Fruit fly (Drosophila melanogaster) whole organism, wandering third instar larva: ENCODE data around the gene Sdic3.

Source experiments
- Abd-B ChIP-seq: fragments of >200 bp; optimal IDR thresholded peaks from 2 replicates; lab custom pipeline; 2017; ENCODE audit warnings: missing biosample characterization, missing genetic modification characterization
- Dif ChIP-seq: fragments of 200-275, 200-300 bp; sonication (Bioruptor generic); optimal IDR thresholded peaks from 2 replicates; lab custom pipeline; 2018; ENCODE audit warnings: missing biosample characterization, missing genetic modification characterization; ENCODE audit not compliant: partially characterized antibody
- GATAd ChIP-seq: sonication (Bioruptor generic); optimal IDR thresholded peaks from 2 replicates; lab custom pipeline; 2016; ENCODE audit warnings: missing biosample characterization, missing genetic modification characterization
- HLH106 ChIP-seq: fragments of 200-800 bp; optimal IDR thresholded peaks from 3 replicates; lab custom pipeline; 2019; ENCODE audit warnings: missing biosample characterization, mild to moderate bottlenecking, missing genetic modification characterization, moderate library complexity
- Hnf4 ChIP-seq: fragments of 200-800 bp; sonication (Bioruptor generic); optimal IDR thresholded peaks from 2 replicates; lab custom pipeline; 2016; ENCODE audit warnings: missing biosample characterization, mild to moderate bottlenecking, missing genetic modification characterization
- Hr83 ChIP-seq: fragments of 200-300 bp; sonication (Bioruptor generic); optimal IDR thresholded peaks from 2 replicates; lab custom pipeline; 2016; ENCODE audit warnings: missing biosample characterization, mild to moderate bottlenecking, missing genetic modification characterization, moderate library complexity; ENCODE audit not compliant: poor library complexity, severe bottlenecking
- Jra ChIP-seq: sonication (Bioruptor generic); optimal IDR thresholded peaks from 2 replicates; lab custom pipeline; 2016; ENCODE audit warnings: missing biosample characterization, missing genetic modification characterization
- Mio ChIP-seq: sonication (Bioruptor generic); optimal IDR thresholded peaks from 2 replicates; lab custom pipeline; 2016; ENCODE audit warnings: missing biosample characterization, missing genetic modification characterization
- Myc ChIP-seq: fragments of >200 bp; optimal IDR thresholded peaks from 2 replicates; lab custom pipeline; 2017
- N ChIP-seq: fragments of >200 bp; optimal IDR thresholded peaks from 2 replicates; lab custom pipeline; 2018; ENCODE audit warnings: missing biosample characterization, missing external identifiers, missing genetic modification characterization
- Rel ChIP-seq, 2 experiments: fragments of 200-800 bp; sonication (Bioruptor generic) in 1 of 2; optimal IDR thresholded peaks; 2 replicates in 1 of 2; 3 replicates in 1 of 2; lab custom pipeline; 2016 to 2019; ENCODE audit warnings: mild to moderate bottlenecking in 2 of 2, missing biosample characterization in 2 of 2, missing genetic modification characterization in 2 of 2, moderate library complexity in 1 of 2
- Sp1 ChIP-seq: fragments of 200-800 bp; sonication (Bioruptor generic); optimal IDR thresholded peaks from 3 replicates; lab custom pipeline; 2019; ENCODE audit warnings: missing biosample characterization, mild to moderate bottlenecking, missing genetic modification characterization, moderate library complexity
- br ChIP-seq: fragments of 200-800 bp; sonication (Bioruptor generic); optimal IDR thresholded peaks from 2 replicates; lab custom pipeline; 2016; ENCODE audit warnings: missing biosample characterization, missing genetic modification characterization
- brk ChIP-seq: fragments of 200-800 bp; sonication (Bioruptor generic); optimal IDR thresholded peaks from 2 replicates; lab custom pipeline; 2016; ENCODE audit warnings: missing biosample characterization, mild to moderate bottlenecking, missing genetic modification characterization
- dl ChIP-seq, 2 experiments: fragments of 175-275, 200-275 bp in 1 of 2; fragments of 200-275 bp in 1 of 2; sonication (Bioruptor generic); optimal IDR thresholded peaks; lab custom pipeline; 2018; ENCODE audit warnings: mild to moderate bottlenecking in 2 of 2, missing biosample characterization in 2 of 2, missing genetic modification characterization in 2 of 2, moderate library complexity in 2 of 2; ENCODE audit not compliant: partially characterized antibody in 2 of 2, insufficient read depth in 1 of 2
- dmrt93B ChIP-seq: fragments of 200-800 bp; sonication (Bioruptor generic); optimal IDR thresholded peaks from 2 replicates; lab custom pipeline; 2018; ENCODE audit warnings: missing biosample characterization, mild to moderate bottlenecking, missing genetic modification characterization
- dsf ChIP-seq: sonication (Bioruptor generic); optimal IDR thresholded peaks from 2 replicates; lab custom pipeline; 2016; ENCODE audit warnings: missing biosample characterization, missing genetic modification characterization, borderline replicate concordance
- foxo ChIP-seq, 2 experiments: fragments of 200-800 bp; sonication (Bioruptor generic); optimal IDR thresholded peaks; 2 replicates in 1 of 2; 3 replicates in 1 of 2; lab custom pipeline; 2016 to 2017; ENCODE audit warnings: missing biosample characterization in 2 of 2, missing genetic modification characterization in 2 of 2
- h ChIP-seq: fragments of 200-800 bp; sonication (Bioruptor generic); optimal IDR thresholded peaks from 3 replicates; lab custom pipeline; 2016; ENCODE audit warnings: missing biosample characterization, mild to moderate bottlenecking, missing genetic modification characterization
- jim ChIP-seq: fragments of 175-275, 200-325 bp; sonication (Bioruptor generic); optimal IDR thresholded peaks from 2 replicates; lab custom pipeline; 2016; ENCODE audit warnings: missing biosample characterization, mild to moderate bottlenecking, missing genetic modification characterization
- lola ChIP-seq: fragments of >200 bp; optimal IDR thresholded peaks from 2 replicates; lab custom pipeline; 2017; ENCODE audit warnings: missing biosample characterization, missing genetic modification characterization
- pan ChIP-seq: fragments of >200 bp; optimal IDR thresholded peaks from 2 replicates; lab custom pipeline; 2017
- psq ChIP-seq: fragments of 200-800 bp; sonication (Bioruptor generic); optimal IDR thresholded peaks from 3 replicates; lab custom pipeline; 2017; ENCODE audit warnings: missing biosample characterization, mild to moderate bottlenecking, missing genetic modification characterization, moderate library complexity
- rgr ChIP-seq: fragments of 200-800 bp; sonication (Bioruptor generic); optimal IDR thresholded peaks from 3 replicates; lab custom pipeline; 2016; ENCODE audit warnings: missing biosample characterization, mild to moderate bottlenecking, missing genetic modification characterization
- sage ChIP-seq: fragments of 200-800 bp; sonication (Bioruptor generic); optimal IDR thresholded peaks from 2 replicates; lab custom pipeline; 2016; ENCODE audit warnings: missing biosample characterization, mild to moderate bottlenecking, missing genetic modification characterization
- sv ChIP-seq: fragments of 200-800 bp; sonication (Bioruptor generic); optimal IDR thresholded peaks from 3 replicates; lab custom pipeline; 2016; ENCODE audit warnings: missing biosample characterization, missing genetic modification characterization
- usp ChIP-seq: fragments of >200 bp; optimal IDR thresholded peaks from 2 replicates; lab custom pipeline; 2017; ENCODE audit warnings: missing biosample characterization, missing genetic modification characterization
- woc ChIP-seq: sonication (Bioruptor generic); optimal IDR thresholded peaks from 2 replicates; lab custom pipeline; 2016; ENCODE audit warnings: missing biosample characterization, mild to moderate bottlenecking, missing genetic modification characterization

Gene Sdic3

DNA sequence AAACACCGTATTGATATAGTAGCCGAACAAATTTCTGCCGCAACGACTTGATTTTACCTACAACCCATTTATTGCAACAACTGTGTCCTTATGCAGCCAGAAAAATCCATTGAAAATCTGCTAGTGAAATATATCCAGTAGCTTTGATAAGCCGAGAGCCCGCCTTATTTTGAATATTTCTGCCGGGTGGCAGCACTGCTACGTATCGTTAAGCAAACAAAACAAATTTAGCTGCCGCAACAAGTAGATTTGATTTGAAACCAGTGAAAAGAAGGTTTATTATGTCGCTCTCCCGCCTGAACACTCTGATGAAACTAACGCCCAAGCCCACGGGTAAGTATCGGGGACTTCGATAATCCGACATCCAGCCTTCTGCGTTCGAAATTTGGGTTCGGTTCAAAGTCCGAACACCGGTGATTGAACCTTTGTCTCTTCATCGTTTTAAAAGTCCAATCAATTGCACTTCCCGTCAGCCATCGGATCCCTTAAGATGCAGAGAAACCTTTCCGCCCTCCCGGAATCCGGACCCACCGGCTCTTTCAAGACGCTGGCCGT lies 27.5 kb downstream of the Sdic3 start, which contains the start of gene CG9577:
Gene CG9577 (plus strand): TSS at position 190 of the 555 bp plus-strand sequence.
- TF ChIP-seq br (GFP tag; lab: Kevin White, UChicago) (no peak), Rel (GFP tag; optimal IDR thresholded peaks at IDR 0.05; lab: Kevin White, UChicago) (no peak), Rel (tag; optimal IDR thresholded peaks at IDR 0.05; lab: Kevin White, UChicago) (peak; percentile 18), woc (GFP tag; lab: Kevin White, UChicago) (no peak), Sp1 (GFP tag; lab: Kevin White, UChicago) (peak; percentile 23), Hnf4 (GFP tag; lab: Kevin White, UChicago) (peak; percentile 87), GATAd (GFP tag; lab: Kevin White, UChicago) (peak; percentile 83), h (no peak)

DNA sequence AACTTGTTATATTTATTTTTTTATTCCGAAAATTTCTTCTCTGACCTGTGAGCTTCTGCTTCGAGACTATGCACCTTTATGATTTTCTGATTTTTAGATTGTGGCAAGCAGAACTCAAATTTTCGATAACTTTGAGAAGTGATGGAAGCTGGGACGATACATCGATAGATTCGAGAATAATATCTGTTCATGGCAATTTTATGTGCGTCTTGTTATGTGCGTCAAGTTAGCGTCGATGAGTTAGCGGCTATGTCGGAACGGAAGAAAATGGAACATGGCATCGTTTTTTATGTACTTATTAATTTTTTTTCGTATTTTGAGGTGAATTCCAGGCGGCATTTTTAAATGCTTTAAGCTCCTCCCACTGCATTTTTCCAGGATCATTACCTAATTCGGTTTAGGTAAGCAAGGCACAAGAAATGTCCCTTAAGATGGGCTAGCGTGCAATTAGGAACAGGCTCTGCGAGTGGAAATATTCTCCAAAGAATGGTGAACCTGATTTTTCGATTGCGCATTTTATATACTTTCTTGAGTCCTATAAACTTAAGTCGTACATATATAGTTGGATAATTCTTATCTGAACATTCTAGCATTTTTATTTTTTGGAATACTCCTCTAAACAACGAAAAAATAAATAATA lies 28.1 kb downstream of the Sdic3 start, which contains the start of gene Phf7:
Gene Phf7 (minus strand): TSS at position 58 of the 640 bp plus-strand sequence.
- TF ChIP-seq Hnf4 (GFP tag; lab: Kevin White, UChicago) (peak; percentile 23), woc (GFP tag; lab: Kevin White, UChicago) (peak; percentile 50), Rel (GFP tag; optimal IDR thresholded peaks at IDR 0.05; lab: Kevin White, UChicago) (no peak), Rel (tag; optimal IDR thresholded peaks at IDR 0.05; lab: Kevin White, UChicago) (peak; percentile 2), Sp1 (GFP tag; lab: Kevin White, UChicago) (no peak)
- TF ChIP-seq, all 38 proteins: peak for 3

DNA sequence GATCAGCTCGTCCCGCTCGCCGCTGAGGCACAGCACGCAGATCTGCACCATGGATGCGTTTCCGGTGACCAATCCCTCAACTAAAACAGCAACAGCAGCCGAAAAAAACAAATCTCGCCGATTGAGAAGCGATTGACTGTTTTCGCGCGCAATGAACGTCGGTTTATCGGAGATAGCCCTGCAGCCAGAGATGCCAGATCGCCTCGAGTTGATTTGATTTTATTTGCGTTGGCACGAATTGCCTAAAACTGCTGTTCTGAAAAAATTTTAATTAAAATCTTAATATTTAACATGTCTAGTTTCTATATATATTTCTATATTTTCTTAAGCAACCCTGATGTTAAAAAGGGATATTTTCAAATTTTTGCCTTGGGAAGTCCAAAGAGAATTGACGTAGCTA lies 31.4 kb downstream of the Sdic3 start:
- TF ChIP-seq foxo (GFP tag; optimal IDR thresholded peaks at IDR 0.05; lab: Kevin White, UChicago) (peak in 1 of 2 experiments; percentile 5), HLH106 (tag; lab: Kevin White, UChicago) (peak; percentile 21), pan (no peak)

DNA sequence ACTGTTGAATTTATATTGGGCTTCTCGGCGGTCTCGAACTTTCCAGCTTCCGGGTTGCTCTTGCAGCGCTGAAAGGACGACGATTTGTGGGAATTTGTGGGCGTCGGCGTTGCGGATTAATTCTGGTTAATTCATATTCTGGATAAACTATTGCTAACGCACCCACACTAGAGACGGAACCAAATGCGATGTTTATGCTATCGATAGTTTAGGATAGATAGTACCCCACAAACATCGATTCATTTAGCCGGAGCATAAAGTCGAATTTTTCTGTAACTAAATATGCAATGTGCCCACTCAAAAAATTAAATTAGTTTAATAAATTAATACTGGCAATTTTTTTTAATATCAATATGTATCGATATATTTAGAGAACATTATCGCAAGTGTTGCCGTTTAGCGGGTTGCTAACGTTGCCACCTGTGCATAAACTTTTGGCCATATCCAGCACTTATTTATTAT lies 34.3 kb downstream of the Sdic3 start, which contains the start of gene Rab35:
Gene Rab35 (minus strand): TSS at position 194 of the 462 bp plus-strand sequence.
- TF ChIP-seq h (peak; percentile 29), Jra (GFP tag; lab: Kevin White, UChicago) (peak; percentile 40), sv (peak; percentile 24), dsf (GFP tag; lab: Kevin White, UChicago) (peak; percentile 4), Rel (GFP tag; optimal IDR thresholded peaks at IDR 0.05; lab: Kevin White, UChicago) (no peak), Rel (tag; optimal IDR thresholded peaks at IDR 0.05; lab: Kevin White, UChicago) (no peak), psq (GFP tag; lab: Kevin White, UChicago) (no peak), rgr (peak; percentile 17), Myc (lab: Kevin White, UChicago) (no peak), Mio (GFP tag; lab: Kevin White, UChicago) (no peak), foxo (GFP tag; optimal IDR thresholded peaks at IDR 0.05; lab: Kevin White, UChicago) (peak in 1 of 2 experiments; percentile 0), Sp1 (GFP tag; lab: Kevin White, UChicago) (no peak), Abd-B (GFP tag; lab: Kevin White, UChicago) (no peak), sage (GFP tag; lab: Kevin White, UChicago) (peak; percentile 2), Hnf4 (GFP tag; lab: Kevin White, UChicago) (peak; percentile 43)
- TF ChIP-seq, all 38 proteins: peak for 8

DNA sequence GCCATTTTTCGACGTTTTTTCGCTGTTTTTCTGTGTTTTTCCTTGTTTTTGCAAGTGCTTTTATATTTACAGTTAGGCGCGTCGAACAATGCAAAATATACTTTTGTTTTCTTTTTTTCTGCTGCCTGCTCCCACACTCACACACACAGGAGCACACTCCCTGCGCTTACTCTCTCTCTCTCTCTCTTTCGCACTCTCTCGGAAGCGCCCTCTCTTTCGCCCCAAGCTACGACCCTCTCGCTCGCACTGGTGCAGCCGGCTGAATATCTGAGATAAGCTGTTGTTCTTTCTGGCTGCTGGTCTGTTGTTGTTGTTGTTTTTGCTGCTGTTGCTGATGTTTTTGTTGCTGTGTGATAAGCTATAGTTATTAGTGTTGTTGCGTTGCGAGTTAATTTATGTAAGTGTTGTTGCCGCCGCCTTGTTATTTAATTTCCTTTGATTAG lies 35.1 kb downstream of the Sdic3 start:
- TF ChIP-seq dmrt93B (GFP tag; lab: Kevin White, UChicago) (no peak), Dif (peak; percentile 77), Hr83 (peak; percentile 62), brk (GFP tag; lab: Kevin White, UChicago) (no peak), usp (no peak), br (GFP tag; lab: Kevin White, UChicago) (no peak), jim (GFP tag; lab: Kevin White, UChicago) (peak; percentile 89), pan (no peak), lola (GFP tag; lab: Kevin White, UChicago) (no peak), h (peak; percentile 50), N (GFP tag; lab: Kevin White, UChicago) (no peak), Sp1 (GFP tag; lab: Kevin White, UChicago) (peak; percentile 11), dl (GFP tag; optimal IDR thresholded peaks at IDR 0.05; lab: Kevin White, UChicago; ENCODE audit: insufficient read depth in 1 of 2, partially characterized antibody in 2 of 2) (peak in 1 of 2 experiments; percentile 86), Myc (lab: Kevin White, UChicago) (no peak), foxo (GFP tag; optimal IDR thresholded peaks at IDR 0.05; lab: Kevin White, UChicago) (no peak), Rel (GFP tag; optimal IDR thresholded peaks at IDR 0.05; lab: Kevin White, UChicago) (no peak), Rel (tag; optimal IDR thresholded peaks at IDR 0.05; lab: Kevin White, UChicago) (no peak)
- TF ChIP-seq, all 38 proteins: peak for 6
